Fruit fly (Drosophila melanogaster) whole organism, embryonic: ENCODE results near the gene Rpn9.

ENCODE experiments used
- CG10366 ChIP-seq: fragments of 200-800 bp; sonication (Bioruptor generic); IDR thresholded peaks from 2 replicates; pipeline ENCODE4 v1.3.6; 2022; ENCODE audit warnings: missing biosample characterization, missing genetic modification characterization
- CG11695 ChIP-seq: fragments of 200-800 bp; sonication (Bioruptor generic); IDR thresholded peaks from 3 replicates; pipeline ENCODE4 v1.3.6; 2022; ENCODE audit warnings: missing biosample characterization, missing genetic modification characterization
- CG12155 ChIP-seq: fragments of 200-800 bp; sonication (Bioruptor generic); optimal IDR thresholded peaks from 3 replicates; lab custom pipeline; 2016; ENCODE audit warnings: missing biosample characterization, missing genetic modification characterization
- CG12219 ChIP-seq: fragments of 200-800 bp; sonication (Bioruptor generic); optimal IDR thresholded peaks from 3 replicates; lab custom pipeline; 2018; ENCODE audit warnings: missing biosample characterization, mild to moderate bottlenecking, missing genetic modification characterization
- CG15479 ChIP-seq: fragments of 200-800 bp; sonication (Bioruptor generic); optimal IDR thresholded peaks from 3 replicates; lab custom pipeline; 2019; ENCODE audit warnings: missing biosample characterization, mild to moderate bottlenecking, missing genetic modification characterization, moderate library complexity
- CG18011 ChIP-seq: fragments of 200-800 bp; sonication (Bioruptor generic); optimal IDR thresholded peaks from 2 replicates; lab custom pipeline; 2017; ENCODE audit warnings: missing biosample characterization, missing genetic modification characterization, mild to moderate bottlenecking, moderate library complexity, missing genotype
- CG18476 ChIP-seq: fragments of 200-800 bp; sonication (Bioruptor generic); optimal IDR thresholded peaks from 2 replicates; lab custom pipeline; 2016; ENCODE audit warnings: missing biosample characterization, mild to moderate bottlenecking, missing genetic modification characterization
- CG18764 ChIP-seq: fragments of 200-800 bp; sonication (Bioruptor generic); optimal IDR thresholded peaks from 3 replicates; lab custom pipeline; 2016; ENCODE audit warnings: missing biosample characterization, missing genetic modification characterization
- CG2202 ChIP-seq: fragments of 200-800 bp; sonication (Bioruptor generic); optimal IDR thresholded peaks from 2 replicates; lab custom pipeline; 2018; ENCODE audit warnings: missing biosample characterization, mild to moderate bottlenecking, missing genetic modification characterization
- CG30431 ChIP-seq: fragments of 200-800 bp; sonication (Bioruptor generic); optimal IDR thresholded peaks from 2 replicates; lab custom pipeline; 2017; ENCODE audit warnings: missing biosample characterization, missing genetic modification characterization
- CG3065 ChIP-seq: fragments of 200-800 bp; sonication (Bioruptor generic); optimal IDR thresholded peaks from 2 replicates; lab custom pipeline; 2016; ENCODE audit warnings: missing biosample characterization, missing genetic modification characterization
- CG31388 ChIP-seq: fragments of 200-800 bp; sonication (Bioruptor generic); optimal IDR thresholded peaks from 2 replicates; lab custom pipeline; 2016; ENCODE audit warnings: missing biosample characterization, missing genetic modification characterization
- CG34376 ChIP-seq: fragments of 200-800 bp; sonication (Bioruptor generic); optimal IDR thresholded peaks from 2 replicates; lab custom pipeline; 2018; ENCODE audit warnings: missing biosample characterization, mild to moderate bottlenecking, missing genetic modification characterization
- CG5245 ChIP-seq: fragments of 200-800 bp; sonication (Bioruptor generic); optimal IDR thresholded peaks from 3 replicates; lab custom pipeline; 2016; ENCODE audit warnings: missing biosample characterization, missing genetic modification characterization
- CG5953 ChIP-seq: fragments of 200-800 bp; sonication (Bioruptor generic); IDR thresholded peaks from 2 replicates; pipeline ENCODE4 v1.3.6; 2022; ENCODE audit warnings: missing biosample characterization, missing genetic modification characterization
- CG6175 ChIP-seq: fragments of 200-800 bp; sonication (Bioruptor generic); IDR thresholded peaks from 3 replicates; pipeline ENCODE4 v1.3.6; 2022; ENCODE audit warnings: missing biosample characterization, missing genetic modification characterization
- CG6791 ChIP-seq: fragments of 200-800 bp; sonication (Bioruptor generic); IDR thresholded peaks from 3 replicates; pipeline ENCODE4 v1.3.6; 2022; ENCODE audit warnings: missing biosample characterization, missing genetic modification characterization; ENCODE audit not compliant: partially characterized antibody
- CG7839 ChIP-seq: fragments of 200-800 bp; sonication (Bioruptor generic); optimal IDR thresholded peaks from 3 replicates; lab custom pipeline; 2018; ENCODE audit warnings: missing biosample characterization, mild to moderate bottlenecking, missing genetic modification characterization, moderate library complexity
- CG7987 ChIP-seq: fragments of 200-800 bp; sonication (Bioruptor generic); optimal IDR thresholded peaks from 2 replicates; lab custom pipeline; 2018; ENCODE audit warnings: missing biosample characterization, mild to moderate bottlenecking, missing genetic modification characterization, moderate library complexity
- CG9215 ChIP-seq: fragments of 200-800 bp; sonication (Bioruptor generic); IDR thresholded peaks from 2 replicates; pipeline ENCODE4 v1.3.6; 2022; ENCODE audit warnings: missing biosample characterization, missing genetic modification characterization
- CG9817 ChIP-seq: fragments of 200-800 bp; sonication (Bioruptor generic); optimal IDR thresholded peaks from 2 replicates; lab custom pipeline; 2018; ENCODE audit warnings: missing biosample characterization, mild to moderate bottlenecking, missing genetic modification characterization, moderate library complexity
- CG9932 ChIP-seq: fragments of 200-800 bp; sonication (Bioruptor generic); IDR thresholded peaks from 2 replicates; pipeline ENCODE4 v1.3.6; 2022; ENCODE audit warnings: missing biosample characterization, missing genetic modification characterization
- D ChIP-seq, 2 experiments: fragments of 200-800 bp in 1 of 2; fragments of >200 bp in 1 of 2; sonication (Bioruptor generic) in 1 of 2; optimal IDR thresholded peaks; 2 replicates in 1 of 2; 3 replicates in 1 of 2; lab custom pipeline; 2017; ENCODE audit warnings: mild to moderate bottlenecking in 1 of 2, missing biosample characterization in 1 of 2, missing genetic modification characterization in 1 of 2, missing genetic modification reagents in 1 of 2
- Lpt ChIP-seq: fragments of >200 bp; optimal IDR thresholded peaks from 2 replicates; lab custom pipeline; 2018; ENCODE audit warnings: missing biosample characterization, missing genetic modification characterization
- MESR4 ChIP-seq: fragments of 200-800 bp; sonication (Bioruptor generic); optimal IDR thresholded peaks from 2 replicates; lab custom pipeline; 2018; ENCODE audit warnings: missing biosample characterization, mild to moderate bottlenecking, missing genetic modification characterization, moderate library complexity
- Med ChIP-seq: fragments of 200-800 bp; sonication (Bioruptor generic); peaks from one replicate; lab custom pipeline; 2016; ENCODE audit warnings: missing biosample characterization, missing genetic modification characterization, mild to moderate bottlenecking, inconsistent platforms, moderate library complexity
- Nf-YA ChIP-seq: fragments of 200-800 bp; sonication (Bioruptor generic); IDR thresholded peaks from 2 replicates; pipeline ENCODE4 v1.3.6; 2022; ENCODE audit warnings: missing biosample characterization, missing genetic modification characterization
- Side ChIP-seq: fragments of 200-800 bp; sonication (Bioruptor generic); optimal IDR thresholded peaks from 2 replicates; lab custom pipeline; 2016; ENCODE audit warnings: missing biosample characterization, missing genetic modification characterization
- Sox102F ChIP-seq: fragments of 200-800 bp; sonication (Bioruptor generic); optimal IDR thresholded peaks from 2 replicates; lab custom pipeline; 2018; ENCODE audit warnings: missing biosample characterization, mild to moderate bottlenecking, missing genetic modification characterization, moderate library complexity
- Sry-β ChIP-seq: fragments of 200-800 bp; sonication (Bioruptor generic); optimal IDR thresholded peaks from 2 replicates; lab custom pipeline; 2018; ENCODE audit warnings: missing biosample characterization, mild to moderate bottlenecking, missing genetic modification characterization, moderate library complexity
- al ChIP-seq: fragments of 200-800 bp; sonication (Bioruptor generic); IDR thresholded peaks from 2 replicates; pipeline ENCODE4 v1.3.6; 2022; ENCODE audit warnings: missing biosample characterization, missing genetic modification characterization
- ara ChIP-seq: fragments of 200-800 bp; sonication (Bioruptor generic); IDR thresholded peaks from 2 replicates; pipeline ENCODE4 v1.3.6; 2022; ENCODE audit warnings: missing biosample characterization, missing genetic modification characterization
- bcd ChIP-seq: fragments of 200-800 bp; sonication (Bioruptor generic); optimal IDR thresholded peaks from 2 replicates; lab custom pipeline; 2017; ENCODE audit warnings: missing biosample characterization, mild to moderate bottlenecking, missing genetic modification characterization
- bowl ChIP-seq: fragments of 200-800 bp; sonication (Bioruptor generic); IDR thresholded peaks from 2 replicates; pipeline ENCODE4 v1.3.6; 2022; ENCODE audit warnings: missing biosample characterization, missing genetic modification characterization
- br ChIP-seq: fragments of >200 bp; optimal IDR thresholded peaks from 2 replicates; lab custom pipeline; 2017
- emc ChIP-seq: fragments of 200-800 bp; sonication (Bioruptor generic); optimal IDR thresholded peaks from 2 replicates; lab custom pipeline; 2016; ENCODE audit warnings: missing biosample characterization, missing genetic modification characterization
- exex ChIP-seq: fragments of 200-800 bp; sonication (Bioruptor generic); optimal IDR thresholded peaks from 4 replicates; lab custom pipeline; 2018; ENCODE audit warnings: missing biosample characterization, mild to moderate bottlenecking, missing genetic modification characterization, moderate library complexity
- grn ChIP-seq: fragments of 200-800 bp; sonication (Bioruptor generic); optimal IDR thresholded peaks from 3 replicates; lab custom pipeline; 2017; ENCODE audit warnings: missing biosample characterization, missing genetic modification characterization
- gsb ChIP-seq: fragments of 200-800 bp; sonication (Bioruptor generic); IDR thresholded peaks from 2 replicates; pipeline ENCODE4 v1.3.6; 2022; ENCODE audit warnings: missing biosample characterization, missing genetic modification characterization
- klu ChIP-seq: fragments of 200-800 bp; sonication (Bioruptor generic); IDR thresholded peaks from 2 replicates; pipeline ENCODE4 v1.3.6; 2022; ENCODE audit warnings: missing biosample characterization, missing genetic modification characterization
- lov ChIP-seq, 2 experiments: fragments of 200-800 bp in 1 of 2; fragments of >200 bp in 1 of 2; sonication (Bioruptor generic) in 1 of 2; IDR thresholded peaks in 1 of 2; optimal IDR thresholded peaks in 1 of 2; 2 replicates in 1 of 2; 3 replicates in 1 of 2; pipeline versions ENCODE4 v1.3.6 to Lab custom; 2017 to 2022; ENCODE audit warnings: missing biosample characterization in 1 of 2, missing genetic modification characterization in 1 of 2
- mam ChIP-seq: fragments of 200-800 bp; sonication (Bioruptor generic); optimal IDR thresholded peaks from 3 replicates; lab custom pipeline; 2016; ENCODE audit warnings: missing biosample characterization, missing genetic modification characterization
- mirr ChIP-seq: fragments of 200-800 bp; sonication (Bioruptor generic); optimal IDR thresholded peaks from 3 replicates; lab custom pipeline; 2018; ENCODE audit warnings: missing biosample characterization, mild to moderate bottlenecking, missing genetic modification characterization
- nerfin-1 ChIP-seq: fragments of 200-800 bp; sonication (Bioruptor generic); optimal IDR thresholded peaks from 3 replicates; lab custom pipeline; 2019; ENCODE audit warnings: missing biosample characterization, mild to moderate bottlenecking, missing genetic modification characterization, moderate library complexity
- p53 ChIP-seq: fragments of 200-800 bp; sonication (Bioruptor generic); optimal IDR thresholded peaks from 2 replicates; lab custom pipeline; 2016; ENCODE audit warnings: missing biosample characterization, missing genetic modification characterization
- pfk ChIP-seq: fragments of 200-800 bp; sonication (Bioruptor generic); optimal IDR thresholded peaks from 2 replicates; lab custom pipeline; 2018; ENCODE audit warnings: missing biosample characterization, mild to moderate bottlenecking, missing genetic modification characterization, moderate library complexity
- pho ChIP-seq: fragments of 200-800 bp; sonication (Bioruptor generic); optimal IDR thresholded peaks from 2 replicates; lab custom pipeline; 2016; ENCODE audit warnings: missing biosample characterization, missing genetic modification characterization
- pzg ChIP-seq: fragments of 200-800 bp; sonication (Bioruptor generic); optimal IDR thresholded peaks from 3 replicates; lab custom pipeline; 2018; ENCODE audit warnings: missing biosample characterization, mild to moderate bottlenecking, missing genetic modification characterization, moderate library complexity
- repo ChIP-seq: fragments of 200-800 bp; sonication (Bioruptor generic); optimal IDR thresholded peaks from 2 replicates; lab custom pipeline; 2016; ENCODE audit warnings: missing biosample characterization, missing genetic modification characterization
- vfl ChIP-seq: fragments of 200-800 bp; sonication (Bioruptor generic); optimal IDR thresholded peaks from 2 replicates; lab custom pipeline; 2016; ENCODE audit warnings: missing biosample characterization, missing genetic modification characterization
- wor ChIP-seq: fragments of 200-800 bp; sonication (Bioruptor generic); IDR thresholded peaks from 2 replicates; pipeline ENCODE4 v1.3.6; 2022; ENCODE audit warnings: missing biosample characterization, missing genetic modification characterization

Rpn9 gene

DNA sequence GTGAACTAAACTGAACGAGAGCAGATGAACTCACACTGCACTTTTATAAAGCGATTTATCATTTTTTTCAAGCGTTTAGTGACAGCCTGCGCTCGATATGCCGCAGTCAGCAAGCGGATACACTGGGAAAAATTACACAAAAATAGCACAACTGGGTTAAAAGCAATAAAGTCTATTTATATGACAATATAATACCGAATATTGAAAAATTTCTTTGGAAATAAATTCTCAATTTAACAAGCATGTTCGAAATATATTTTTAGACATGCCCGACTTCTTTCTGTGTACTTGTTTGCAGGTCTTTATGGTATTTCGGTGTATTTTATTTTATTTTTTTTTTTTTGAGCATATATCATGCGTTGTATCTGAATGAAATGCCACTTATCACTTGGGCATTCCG, 19.4 kb downstream of the Rpn9 start (continued):
- TF ChIP-seq emc (GFP tag; lab: Kevin White, UChicago): no peak
- TF ChIP-seq CG6175: no peak
- TF ChIP-seq p53 (GFP tag; lab: Kevin White, UChicago): no peak
- TF ChIP-seq CG9932 (GFP tag; lab: Robert Waterston, UW): no peak
- peak; percentile 39; the same call in 1 of the 3 replicates for TF ChIP-seq CG11695 (GFP tag; lab: Robert Waterston, UW)
- TF ChIP-seq pfk: no peak
- TF ChIP-seq Nf-YA (GFP tag; lab: Robert Waterston, UW): peak; percentile 36; the same call in 1 of the 2 replicates
- no peak for TF ChIP-seq Med (GFP tag; lab: Kevin White, UChicago)
- TF ChIP-seq D (optimal IDR thresholded peaks at IDR 0.05; lab: Kevin White, UChicago): no peak
- peak; percentile 69 for TF ChIP-seq D (GFP tag; optimal IDR thresholded peaks at IDR 0.05; lab: Kevin White, UChicago)
- no peak for TF ChIP-seq repo (GFP tag; lab: Kevin White, UChicago)
- TF ChIP-seq lov (optimal IDR thresholded peaks at IDR 0.05; lab: Kevin White, UChicago): no peak
- TF ChIP-seq lov (GFP tag; IDR thresholded peaks at IDR 0.05; lab: Robert Waterston, UW): peak; percentile 69; the same call in 1 of the 3 replicates
- TF ChIP-seq CG34376 (GFP tag; lab: Kevin White, UChicago): no peak
- peak; percentile 59 for TF ChIP-seq CG5245
- TF ChIP-seq MESR4 (GFP tag; lab: Kevin White, UChicago): no peak
- TF ChIP-seq mirr: no peak
- peak; percentile 58 for TF ChIP-seq CG10366 (GFP tag; lab: Robert Waterston, UW)
- no peak for TF ChIP-seq CG6791
- TF ChIP-seq ara (GFP tag; lab: Robert Waterston, UW): peak; percentile 75
- no peak for TF ChIP-seq exex (tag; lab: Kevin White, UChicago)
- peak; percentile 37; the same call in 1 of the 2 replicates for TF ChIP-seq klu (GFP tag; lab: Robert Waterston, UW)
- no peak for TF ChIP-seq grn
- no peak for TF ChIP-seq br (lab: Kevin White, UChicago)
- TF ChIP-seq bowl (GFP tag; lab: Robert Waterston, UW): no peak
- no peak for TF ChIP-seq CG7987
- TF ChIP-seq CG9215: peak; percentile 20; the same call in 1 of the 2 replicates
- no peak for TF ChIP-seq al (GFP tag; lab: Robert Waterston, UW)
- no peak for TF ChIP-seq CG15479 (GFP tag; lab: Kevin White, UChicago)
- TF ChIP-seq wor: peak; percentile 46; the same call in 1 of the 2 replicates
- peak; percentile 29 for TF ChIP-seq CG2202
- TF ChIP-seq CG5953: peak; percentile 34; the same call in 1 of the 2 replicates
- TF ChIP-seq pho (GFP tag; lab: Kevin White, UChicago): no peak
- peak; percentile 47 for TF ChIP-seq bcd (GFP tag; lab: Kevin White, UChicago)
- TF ChIP-seq CG9817 (tag; lab: Kevin White, UChicago): peak; percentile 34
- TF ChIP-seq CG18476 (GFP tag; lab: Kevin White, UChicago): peak; percentile 34
- peak; percentile 57 for TF ChIP-seq CG12219
- no peak for TF ChIP-seq CG18011 (GFP tag; lab: Kevin White, UChicago)
- no peak for TF ChIP-seq vfl
- TF ChIP-seq CG30431 (GFP tag; lab: Kevin White, UChicago): peak; percentile 48
- TF ChIP-seq CG12155 (GFP tag; lab: Kevin White, UChicago): peak; percentile 50
- TF ChIP-seq nerfin-1 (tag; lab: Kevin White, UChicago): peak; percentile 47
- no peak for TF ChIP-seq Sry-β (GFP tag; lab: Kevin White, UChicago)
- peak; percentile 56 for TF ChIP-seq Side (GFP tag; lab: Kevin White, UChicago)
- no peak for TF ChIP-seq pzg (GFP tag; lab: Kevin White, UChicago)
- peak; percentile 84 for TF ChIP-seq Sox102F (GFP tag; lab: Kevin White, UChicago)
- TF ChIP-seq CG7839 (tag; lab: Kevin White, UChicago): peak; percentile 63
- TF ChIP-seq gsb (GFP tag; lab: Robert Waterston, UW): no peak
- TF ChIP-seq CG18764 (GFP tag; lab: Kevin White, UChicago): peak; percentile 63
- no peak for TF ChIP-seq Lpt
- TF ChIP-seq mam (GFP tag; lab: Kevin White, UChicago): peak; percentile 20
- TF ChIP-seq CG3065 (GFP tag; lab: Kevin White, UChicago): peak; percentile 18
- peak; percentile 64 for TF ChIP-seq CG31388 (GFP tag; lab: Kevin White, UChicago)
